Worm (Caenorhabditis elegans) whole organism, young adult: ENCODE results near the gene Y49E10.27.

ENCODE experiments used
- C06A6.2 ChIP-seq: fragments of 200-800 bp; sonication (Bioruptor generic); conservative IDR thresholded peaks from 2 replicates; pipeline ENCODE4 v1.3.6; 2022; ENCODE audit warnings: missing genetic modification characterization, missing compliant biosample characterization
- C17E4.6 ChIP-seq: fragments of 200-800 bp; sonication (Bioruptor generic); IDR thresholded peaks from 2 replicates; pipeline ENCODE4 v1.3.6; 2022; ENCODE audit warnings: missing genetic modification reagents, missing genetic modification characterization, missing compliant biosample characterization
- F49E8.2 ChIP-seq: sonication (generic microtip); optimal IDR thresholded peaks from 3 replicates; lab custom pipeline; 2017; ENCODE audit warnings: missing genetic modification characterization, mild to moderate bottlenecking, missing compliant biosample characterization, antibody characterized with exemption, moderate library complexity; ENCODE audit not compliant: insufficient read depth
- F52B5.7 ChIP-seq: sonication (generic microtip); optimal IDR thresholded peaks from 2 replicates; lab custom pipeline; 2016; ENCODE audit warnings: mild to moderate bottlenecking, missing genetic modification characterization, missing compliant biosample characterization
- F55B11.4 ChIP-seq: sonication (generic microtip); optimal IDR thresholded peaks from 2 replicates; lab custom pipeline; 2016; ENCODE audit warnings: missing compliant biosample characterization, missing genetic modification characterization, borderline replicate concordance; ENCODE audit not compliant: insufficient read depth
- K11D2.4 ChIP-seq: fragments of 200-800 bp; sonication (Bioruptor generic); IDR thresholded peaks from 2 replicates; pipeline ENCODE4 v1.3.6; 2022; ENCODE audit warnings: missing genetic modification reagents, missing genetic modification characterization, missing compliant biosample characterization
- T26A5.8 ChIP-seq: sonication (generic microtip); optimal IDR thresholded peaks from 2 replicates; lab custom pipeline; 2016; ENCODE audit warnings: missing genetic modification characterization, missing compliant biosample characterization
- Y53F4B.3 ChIP-seq: fragments of 200-800 bp; sonication (Bioruptor generic); IDR thresholded peaks from 2 replicates; pipeline ENCODE4 v1.3.6; 2022; ENCODE audit warnings: missing genetic modification reagents, missing genetic modification characterization, missing compliant biosample characterization
- ZK185.1 ChIP-seq: sonication (generic microtip); optimal IDR thresholded peaks from 2 replicates; lab custom pipeline; 2016; ENCODE audit warnings: mild to moderate bottlenecking, missing genetic modification characterization, missing compliant biosample characterization; ENCODE audit not compliant: poor library complexity, severe bottlenecking
- ama-1 ChIP-seq, 3 experiments: fragments of 150-350 bp in 1 of 3; sonication (generic microtip) in 2 of 3; optimal IDR thresholded peaks; 2 replicates each; lab custom pipeline; 2014 to 2018; ENCODE audit warnings: missing biosample characterization in 2 of 3, missing genetic modification characterization in 2 of 3, missing genetic modification reagents in 2 of 3
- aptf-2 ChIP-seq: fragments of 200-800 bp; sonication (Bioruptor generic); conservative IDR thresholded peaks from 2 replicates; pipeline ENCODE4 v1.3.6; 2022; ENCODE audit warnings: missing genetic modification reagents, missing genetic modification characterization, missing compliant biosample characterization
- attf-6 ChIP-seq: fragments of 200-800 bp; sonication (Bioruptor generic); IDR thresholded peaks from 2 replicates; pipeline ENCODE4 v1.3.6; 2022; ENCODE audit warnings: missing genetic modification reagents, missing genetic modification characterization, missing compliant biosample characterization
- cebp-2 ChIP-seq: fragments of 200-800 bp; sonication (Bioruptor generic); IDR thresholded peaks from 2 replicates; pipeline ENCODE4 v1.3.6; 2022; ENCODE audit warnings: missing genetic modification characterization, missing compliant biosample characterization
- ceh-91 ChIP-seq: fragments of 200-800 bp; sonication (Bioruptor generic); IDR thresholded peaks from 2 replicates; pipeline ENCODE4 v1.3.6; 2022; ENCODE audit warnings: missing genetic modification reagents, missing genetic modification characterization, missing compliant biosample characterization
- egrh-3 ChIP-seq: fragments of 200-800 bp; sonication (Bioruptor generic); IDR thresholded peaks from 2 replicates; pipeline ENCODE4 v1.3.6; 2022; ENCODE audit warnings: missing genetic modification reagents, missing genetic modification characterization, missing compliant biosample characterization
- ekl-4 ChIP-seq: fragments of 200-800 bp; sonication (Bioruptor generic); IDR thresholded peaks from 2 replicates; pipeline ENCODE4 v1.3.6; 2022; ENCODE audit warnings: missing genetic modification reagents, missing genetic modification characterization, missing compliant biosample characterization
- him-1 ChIP-seq: sonication (generic microtip); optimal IDR thresholded peaks from 2 replicates; lab custom pipeline; 2016; ENCODE audit warnings: missing genotype, missing genetic modification reagents, missing genetic modification characterization, missing compliant biosample characterization
- hmg-1.2 ChIP-seq: fragments of 200-800 bp; sonication (Bioruptor generic); IDR thresholded peaks from 2 replicates; pipeline ENCODE4 v1.3.6; 2022; ENCODE audit warnings: missing genetic modification reagents, missing genetic modification characterization, missing compliant biosample characterization
- lin-26 ChIP-seq: fragments of 200-800 bp; sonication (Bioruptor generic); IDR thresholded peaks from 2 replicates; pipeline ENCODE4 v1.3.6; 2022; ENCODE audit warnings: missing genetic modification reagents, missing genetic modification characterization, missing compliant biosample characterization
- madf-10 ChIP-seq: sonication (generic microtip); optimal IDR thresholded peaks from 2 replicates; lab custom pipeline; 2016; ENCODE audit warnings: mild to moderate bottlenecking, missing genetic modification characterization, missing compliant biosample characterization
- madf-6 ChIP-seq: fragments of 200-800 bp; sonication (Bioruptor generic); IDR thresholded peaks from 2 replicates; pipeline ENCODE4 v1.3.6; 2022; ENCODE audit warnings: missing genetic modification reagents, missing genetic modification characterization, missing compliant biosample characterization
- mes-4 ChIP-seq: sonication (generic microtip); optimal IDR thresholded peaks from 2 replicates; lab custom pipeline; 2016; ENCODE audit warnings: missing genotype, missing genetic modification characterization, missing compliant biosample characterization
- nfyb-1 ChIP-seq: fragments of 200-800 bp; sonication (Bioruptor generic); IDR thresholded peaks from 2 replicates; pipeline ENCODE4 v1.3.6; 2022; ENCODE audit warnings: missing genetic modification reagents, missing genetic modification characterization, missing compliant biosample characterization
- nhr-90 ChIP-seq: sonication (generic microtip); optimal IDR thresholded peaks from 2 replicates; lab custom pipeline; 2016; ENCODE audit warnings: missing genotype, mild to moderate bottlenecking, missing genetic modification characterization, missing compliant biosample characterization
- rcor-1 ChIP-seq: fragments of 200-800 bp; sonication (Bioruptor generic); IDR thresholded peaks from 2 replicates; pipeline ENCODE4 v1.3.6; 2022; ENCODE audit warnings: missing genetic modification reagents, missing genetic modification characterization, missing compliant biosample characterization
- snpc-4 ChIP-seq, 5 experiments: fragments of 150-350 bp in 1 of 5; sonication (generic microtip) in 4 of 5; optimal IDR thresholded peaks; 2 replicates each; lab custom pipeline; 2014 to 2018; ENCODE audit warnings: missing genetic modification characterization in 5 of 5, missing biosample characterization in 3 of 5, antibody characterized with exemption in 2 of 5, mild to moderate bottlenecking in 2 of 5, missing compliant biosample characterization in 2 of 5, missing genotype in 2 of 5, moderate library complexity in 2 of 5, missing genetic modification reagents in 1 of 5
- somi-1 ChIP-seq: fragments of 200-800 bp; sonication (Bioruptor generic); optimal IDR thresholded peaks from 2 replicates; lab custom pipeline; 2018; ENCODE audit warnings: mild to moderate bottlenecking, missing genetic modification characterization, missing compliant biosample characterization
- tbp1 ChIP-seq: fragments of 200-800 bp; sonication (Bioruptor generic); optimal IDR thresholded peaks from 2 replicates; lab custom pipeline; 2018; ENCODE audit warnings: mild to moderate bottlenecking, missing genetic modification characterization, missing compliant biosample characterization
- tbx-9 ChIP-seq: sonication (generic microtip); optimal IDR thresholded peaks from 2 replicates; lab custom pipeline; 2016; ENCODE audit warnings: borderline replicate concordance, missing genetic modification characterization, inconsistent platforms, missing compliant biosample characterization
- zfh-2 ChIP-seq: fragments of 200-800 bp; sonication (Bioruptor generic); conservative IDR thresholded peaks from 2 replicates; pipeline ENCODE4 v1.3.6; 2022; ENCODE audit warnings: missing genetic modification reagents, missing genetic modification characterization, missing compliant biosample characterization
- ztf-6 ChIP-seq: fragments of 200-800 bp; sonication (Bioruptor generic); IDR thresholded peaks from 2 replicates; pipeline ENCODE4 v1.3.6; 2022; ENCODE audit warnings: missing genetic modification reagents, missing genetic modification characterization, missing compliant biosample characterization

The Y49E10.27 gene

DNA sequence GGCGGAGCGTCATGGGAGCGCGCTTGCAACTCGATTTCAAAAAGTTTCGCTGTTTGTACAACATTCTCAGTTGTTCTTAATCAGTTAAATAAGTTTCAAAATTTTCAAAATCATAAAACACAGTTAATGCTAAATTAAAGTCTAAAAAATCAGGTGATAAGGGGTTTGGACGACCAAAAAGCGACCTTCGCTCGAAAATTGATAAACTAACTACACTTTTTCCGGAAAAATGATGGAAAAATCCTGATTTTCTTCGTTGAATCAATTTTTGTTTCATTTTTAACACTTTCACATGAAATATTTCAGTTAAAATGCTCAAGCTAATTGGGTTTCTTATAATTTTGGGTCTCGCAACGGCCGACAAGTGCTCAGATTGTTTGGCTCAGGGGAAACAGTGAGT, 4.0 kb upstream of the Y49E10.27 start, which contains the start of gene Y49E10.16:
TSS of gene Y49E10.16 (plus strand) at position 301 of the 400 bp plus-strand sequence.
- TF ChIP-seq madf-6 (no peak), F52B5.7 (tag; lab: Kevin White, UChicago) (no peak), madf-10 (no peak)

DNA sequence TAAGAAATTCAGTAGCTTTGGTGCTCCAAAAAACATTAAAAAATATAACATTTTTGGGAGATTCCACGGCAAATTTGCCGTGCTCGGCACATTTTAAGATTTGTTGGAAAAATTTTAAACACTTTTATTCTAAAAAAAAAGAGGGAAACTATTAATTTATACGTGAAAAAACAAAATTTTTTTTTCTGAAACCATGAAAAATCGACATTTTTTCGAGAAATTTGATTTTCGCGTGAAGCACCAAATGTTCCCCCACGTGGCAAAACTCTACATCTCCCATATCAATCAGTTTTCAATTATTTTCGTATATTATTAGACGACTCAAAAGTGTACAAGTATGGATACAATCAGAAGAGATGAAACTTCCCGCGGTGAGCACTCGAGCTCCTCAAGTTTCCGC, 2.0 kb downstream of the Y49E10.27 start, which contains the start of gene fbxa-218:
TSS of gene fbxa-218 (plus strand) at position 301 of the 400 bp plus-strand sequence.
- TF ChIP-seq Y53F4B.3 (GFP tag; lab: Robert Waterston, UW) (no peak), ama-1 (optimal IDR thresholded peaks at IDR 0.05; lab: Kevin White, UChicago) (no peak), ama-1 (GFP tag; optimal IDR thresholded peaks at IDR 0.05; lab: Kevin White, UChicago) (no peak), rcor-1 (GFP tag; lab: Robert Waterston, UW) (no peak), F55B11.4 (tag; lab: Kevin White, UChicago) (no peak)

DNA sequence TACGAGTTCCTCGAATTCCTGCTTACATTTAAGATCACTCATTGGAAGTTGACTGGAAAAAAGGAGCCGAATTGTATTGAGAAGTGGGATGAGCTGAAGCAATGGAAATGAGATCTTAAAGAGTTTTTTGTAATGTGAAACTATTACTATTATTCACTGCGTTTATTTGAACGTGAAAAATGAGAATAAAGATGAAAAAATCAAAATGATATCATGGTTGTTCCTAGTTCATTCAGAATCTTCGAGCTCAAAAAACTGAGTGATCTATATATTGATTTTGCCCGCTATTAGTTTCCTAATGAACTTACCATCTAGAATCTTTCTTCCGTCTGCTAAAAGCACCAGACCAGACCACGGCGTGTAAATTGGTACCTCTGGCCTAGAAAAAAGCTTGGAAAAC, 2.8 kb downstream of the Y49E10.27 start:
- TF ChIP-seq mes-4 (tag; lab: Kevin White, UChicago) (no peak), snpc-4 (GFP tag; optimal IDR thresholded peaks at IDR 0.05; lab: Kevin White, UChicago) (no peak), snpc-4 (tag; optimal IDR thresholded peaks at IDR 0.05; lab: Kevin White, UChicago) (no peak), C06A6.2 (GFP tag; lab: Robert Waterston, UW) (no peak), cebp-2 (GFP tag; lab: Robert Waterston, UW) (no peak), ztf-6 (no peak), aptf-2 (GFP tag; lab: Robert Waterston, UW) (no peak), ekl-4 (no peak), nfyb-1 (GFP tag; lab: Robert Waterston, UW) (no peak), ZK185.1 (tag; lab: Kevin White, UChicago) (no peak), ceh-91 (GFP tag; lab: Robert Waterston, UW) (no peak), F49E8.2 (tag; lab: Kevin White, UChicago) (no peak), rcor-1 (GFP tag; lab: Robert Waterston, UW) (no peak), attf-6 (GFP tag; lab: Robert Waterston, UW) (no peak), somi-1 (GFP tag; lab: Kevin White, UChicago) (no peak), nhr-90 (tag; lab: Kevin White, UChicago) (no peak)

DNA sequence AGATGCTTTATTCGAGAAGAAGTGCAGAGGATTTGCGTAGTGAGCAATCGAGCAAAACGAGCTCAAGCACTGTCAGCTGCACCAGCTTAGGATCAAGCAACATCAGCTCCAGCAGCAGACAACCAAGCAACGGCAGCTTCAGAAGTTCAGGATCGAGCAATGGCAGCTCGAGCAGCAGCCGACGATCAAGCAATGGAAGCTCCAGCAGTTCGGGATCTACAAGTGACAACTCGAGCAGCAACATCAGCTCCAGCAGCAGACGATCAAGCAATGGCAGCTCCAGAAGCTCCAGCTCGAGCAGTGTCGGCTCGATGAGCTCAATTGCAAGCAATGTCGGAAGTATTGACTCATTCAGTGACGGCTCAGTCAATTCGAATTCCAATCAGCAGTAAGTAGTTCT, 4.9 kb downstream of the Y49E10.27 start:
- TF ChIP-seq tbp1 (GFP tag; lab: Kevin White, UChicago) = no peak
- TF ChIP-seq ama-1 (optimal IDR thresholded peaks at IDR 0.05; lab: Kevin White, UChicago) = no peak
- no peak for TF ChIP-seq ama-1 (GFP tag; optimal IDR thresholded peaks at IDR 0.05; lab: Kevin White, UChicago)
- TF ChIP-seq zfh-2 = peak; percentile 53; the same call in 1 of the 2 replicates
- TF ChIP-seq T26A5.8 (tag; lab: Kevin White, UChicago) = no peak
- no peak for TF ChIP-seq lin-26 (GFP tag; lab: Robert Waterston, UW)
- TF ChIP-seq him-1 (tag; lab: Kevin White, UChicago) = no peak
- TF ChIP-seq C17E4.6 = no peak
- no peak for TF ChIP-seq hmg-1.2 (GFP tag; lab: Robert Waterston, UW)
- TF ChIP-seq tbx-9 (tag; lab: Kevin White, UChicago) = no peak
- TF ChIP-seq K11D2.4 (GFP tag; lab: Robert Waterston, UW) = no peak
- peak; percentile 64; the same call in 1 of the 2 replicates for TF ChIP-seq egrh-3 (GFP tag; lab: Robert Waterston, UW)
- TF ChIP-seq nhr-90 (tag; lab: Kevin White, UChicago) = no peak
